Worm (Caenorhabditis elegans) whole organism, young adult: Measurements from ENCODE around the gene srbc-21.
A peak's percentile ranks its signal among the peaks of the same experiment; 100 is the strongest.
"Not testable (repeated sequence)": the region's sequence is repeated elsewhere in the genome, so short reads cannot be mapped to it uniquely, and the experiment has no call there.

Experiments
- C17E4.6 ChIP-seq: fragments of 200-800 bp; sonication (Bioruptor generic); IDR thresholded peaks from 2 replicates; pipeline ENCODE4 v1.3.6; 2022; ENCODE audit warnings: missing genetic modification reagents, missing genetic modification characterization, missing compliant biosample characterization
- F10E7.11 ChIP-seq: sonication (generic microtip); optimal IDR thresholded peaks from 2 replicates; lab custom pipeline; 2017; ENCODE audit warnings: mild to moderate bottlenecking, missing genetic modification characterization, moderate library complexity, missing compliant biosample characterization
- F52B5.7 ChIP-seq: sonication (generic microtip); optimal IDR thresholded peaks from 2 replicates; lab custom pipeline; 2016; ENCODE audit warnings: mild to moderate bottlenecking, missing genetic modification characterization, missing compliant biosample characterization
- F57C9.4 ChIP-seq: sonication (generic microtip); optimal IDR thresholded peaks from 2 replicates; lab custom pipeline; 2017; ENCODE audit warnings: mild to moderate bottlenecking, missing genetic modification characterization, missing compliant biosample characterization
- T07F8.4 ChIP-seq: sonication (generic microtip); optimal IDR thresholded peaks from 2 replicates; lab custom pipeline; 2016; ENCODE audit warnings: mild to moderate bottlenecking, missing genetic modification characterization, moderate library complexity, missing compliant biosample characterization
- Y53G8AR.9 ChIP-seq: fragments of 200-800 bp; sonication (Bioruptor generic); conservative IDR thresholded peaks from 2 replicates; pipeline ENCODE4 v1.3.6; 2022; ENCODE audit warnings: missing genetic modification reagents, missing genetic modification characterization, missing compliant biosample characterization
- Y67H2A.10 ChIP-seq: fragments of 200-800 bp; sonication (Bioruptor generic); conservative IDR thresholded peaks from 2 replicates; pipeline ENCODE4 v1.3.6; 2022; ENCODE audit warnings: missing genetic modification reagents, missing genetic modification characterization, missing compliant biosample characterization
- aptf-2 ChIP-seq: fragments of 200-800 bp; sonication (Bioruptor generic); conservative IDR thresholded peaks from 2 replicates; pipeline ENCODE4 v1.3.6; 2022; ENCODE audit warnings: missing genetic modification reagents, missing genetic modification characterization, missing compliant biosample characterization
- attf-3 ChIP-seq: fragments of 200-800 bp; sonication (Bioruptor generic); conservative IDR thresholded peaks from 2 replicates; pipeline ENCODE4 v1.3.6; 2022; ENCODE audit warnings: missing genetic modification reagents, missing genetic modification characterization, missing compliant biosample characterization
- ccch-3 ChIP-seq: fragments of 200-800 bp; sonication (Bioruptor generic); optimal IDR thresholded peaks from 2 replicates; lab custom pipeline; 2018; ENCODE audit warnings: mild to moderate bottlenecking, missing genetic modification characterization, missing compliant biosample characterization
- ceh-40 ChIP-seq: fragments of 200-800 bp; sonication (Bioruptor generic); IDR thresholded peaks from 2 replicates; pipeline ENCODE4 v1.3.6; 2022; ENCODE audit warnings: missing genetic modification characterization, missing compliant biosample characterization
- ceh-91 ChIP-seq: fragments of 200-800 bp; sonication (Bioruptor generic); IDR thresholded peaks from 2 replicates; pipeline ENCODE4 v1.3.6; 2022; ENCODE audit warnings: missing genetic modification reagents, missing genetic modification characterization, missing compliant biosample characterization
- die-1 ChIP-seq: sonication (generic microtip); optimal IDR thresholded peaks from 2 replicates; lab custom pipeline; 2016; ENCODE audit warnings: missing genotype, mild to moderate bottlenecking, missing genetic modification characterization, missing compliant biosample characterization
- dox-1 ChIP-seq: fragments of 200-800 bp; sonication (Bioruptor generic); IDR thresholded peaks from 2 replicates; pipeline ENCODE4 v1.3.6; 2022; ENCODE audit warnings: missing genetic modification reagents, missing genetic modification characterization, missing compliant biosample characterization
- egl-18 ChIP-seq: fragments of 200-800 bp; sonication (Bioruptor generic); IDR thresholded peaks from 2 replicates; pipeline ENCODE4 v1.3.6; 2022; ENCODE audit warnings: missing genetic modification reagents, missing genetic modification characterization, missing compliant biosample characterization
- ekl-4 ChIP-seq: fragments of 200-800 bp; sonication (Bioruptor generic); IDR thresholded peaks from 2 replicates; pipeline ENCODE4 v1.3.6; 2022; ENCODE audit warnings: missing genetic modification reagents, missing genetic modification characterization, missing compliant biosample characterization
- ets-4 ChIP-seq: fragments of 200-800 bp; sonication (Bioruptor generic); optimal IDR thresholded peaks from 2 replicates; lab custom pipeline; 2018; ENCODE audit warnings: mild to moderate bottlenecking, missing genetic modification characterization, missing compliant biosample characterization
- hmg-1.2 ChIP-seq: fragments of 200-800 bp; sonication (Bioruptor generic); IDR thresholded peaks from 2 replicates; pipeline ENCODE4 v1.3.6; 2022; ENCODE audit warnings: missing genetic modification reagents, missing genetic modification characterization, missing compliant biosample characterization
- lag-1 ChIP-seq: fragments of 200-800 bp; sonication (Bioruptor generic); IDR thresholded peaks from 2 replicates; pipeline ENCODE4 v1.3.6; 2022; ENCODE audit warnings: missing genetic modification reagents, missing genetic modification characterization, missing compliant biosample characterization
- lin-35 ChIP-seq, 3 experiments: fragments of 150-350 bp in 2 of 3; sonication (generic microtip) in 1 of 3; optimal IDR thresholded peaks; 2 replicates each; lab custom pipeline; 2014 to 2018; ENCODE audit warnings: missing biosample characterization in 3 of 3, missing genetic modification characterization in 3 of 3, missing genetic modification reagents in 3 of 3
- lin-40 ChIP-seq: sonication (generic microtip); optimal IDR thresholded peaks from 2 replicates; lab custom pipeline; 2016; ENCODE audit warnings: missing genetic modification characterization, mild to moderate bottlenecking, missing compliant biosample characterization, missing genotype, missing genetic modification reagents
- mcd-1 ChIP-seq: fragments of 200-800 bp; sonication (Bioruptor generic); IDR thresholded peaks from 2 replicates; pipeline ENCODE4 v1.3.6; 2022; ENCODE audit warnings: missing genetic modification reagents, missing genetic modification characterization, missing compliant biosample characterization
- mes-4 ChIP-seq: sonication (generic microtip); optimal IDR thresholded peaks from 2 replicates; lab custom pipeline; 2016; ENCODE audit warnings: missing genotype, missing genetic modification characterization, missing compliant biosample characterization
- nfya-2 ChIP-seq: fragments of 200-800 bp; sonication (Bioruptor generic); IDR thresholded peaks from 2 replicates; pipeline ENCODE4 v1.3.6; 2022; ENCODE audit warnings: missing genetic modification reagents, missing genetic modification characterization, missing compliant biosample characterization
- nhr-80 ChIP-seq: sonication (generic microtip); optimal IDR thresholded peaks from 2 replicates; lab custom pipeline; 2016; ENCODE audit warnings: missing genetic modification characterization, missing compliant biosample characterization
- pbrm-1 ChIP-seq: fragments of 200-800 bp; sonication (Bioruptor generic); IDR thresholded peaks from 2 replicates; pipeline ENCODE4 v1.3.6; 2022; ENCODE audit warnings: missing genetic modification reagents, missing genetic modification characterization, missing compliant biosample characterization
- snpc-4 ChIP-seq, 5 experiments: fragments of 150-350 bp in 1 of 5; sonication (generic microtip) in 4 of 5; optimal IDR thresholded peaks; 2 replicates each; lab custom pipeline; 2014 to 2018; ENCODE audit warnings: missing genetic modification characterization in 5 of 5, missing biosample characterization in 3 of 5, antibody characterized with exemption in 2 of 5, mild to moderate bottlenecking in 2 of 5, missing compliant biosample characterization in 2 of 5, missing genotype in 2 of 5, moderate library complexity in 2 of 5, missing genetic modification reagents in 1 of 5
- xnd-1 ChIP-seq: sonication (generic microtip); optimal IDR thresholded peaks from 2 replicates; lab custom pipeline; 2016; ENCODE audit warnings: missing genotype, missing genetic modification reagents, missing genetic modification characterization, missing compliant biosample characterization

srbc-21 gene

DNA sequence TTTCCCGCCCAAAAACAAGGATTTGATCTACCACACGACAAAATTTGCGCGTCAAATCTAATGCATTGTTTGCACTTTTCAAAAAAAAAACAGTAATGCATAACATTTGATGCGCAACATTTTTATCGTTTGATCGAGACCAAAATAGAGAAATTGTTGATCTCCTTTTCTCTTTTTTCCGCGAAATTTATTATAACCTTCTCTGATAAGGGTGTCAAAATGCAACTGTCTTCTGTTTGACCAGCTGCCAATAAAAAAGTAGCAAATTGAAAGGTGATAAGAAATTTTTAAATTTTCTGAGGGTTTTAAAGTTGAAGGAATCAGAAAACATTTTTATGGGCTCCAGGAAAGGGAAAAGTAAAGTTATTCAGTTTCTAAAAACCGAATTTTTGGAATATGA lies 18.3 kb upstream of the srbc-21 start:
- TF ChIP-seq nhr-80 (tag; lab: Kevin White, UChicago) (peak; percentile 53), ccch-3 (GFP tag; lab: Kevin White, UChicago) (no peak)

DNA sequence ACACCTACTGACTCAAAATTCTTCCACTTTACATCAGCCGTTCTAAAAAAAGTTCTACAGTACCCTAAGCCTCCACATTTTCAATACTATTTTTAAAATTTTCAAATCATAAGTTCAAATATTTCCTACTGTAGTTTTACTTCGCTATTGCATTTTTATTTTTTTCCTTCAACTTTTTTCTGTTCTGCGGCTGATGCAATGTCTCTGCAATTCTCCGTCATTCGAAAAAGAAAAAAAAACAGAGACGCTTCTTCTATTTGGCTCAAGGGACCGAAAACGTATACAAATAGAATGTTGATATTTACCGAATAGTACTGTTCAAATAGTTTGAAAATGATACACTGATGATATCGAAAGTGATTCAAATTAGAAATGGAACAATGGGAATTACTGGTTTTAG lies 17.0 kb upstream of the srbc-21 start:
- TF ChIP-seq F52B5.7 (tag; lab: Kevin White, UChicago): no peak
- TF ChIP-seq egl-18: no peak
- no peak for TF ChIP-seq die-1 (tag; lab: Kevin White, UChicago)
- no peak for TF ChIP-seq attf-3 (GFP tag; lab: Robert Waterston, UW)
- TF ChIP-seq C17E4.6 (GFP tag; lab: Robert Waterston, UW): no peak
- TF ChIP-seq mes-4 (tag; lab: Kevin White, UChicago): no peak
- TF ChIP-seq, all 124 proteins: peak for 0

DNA sequence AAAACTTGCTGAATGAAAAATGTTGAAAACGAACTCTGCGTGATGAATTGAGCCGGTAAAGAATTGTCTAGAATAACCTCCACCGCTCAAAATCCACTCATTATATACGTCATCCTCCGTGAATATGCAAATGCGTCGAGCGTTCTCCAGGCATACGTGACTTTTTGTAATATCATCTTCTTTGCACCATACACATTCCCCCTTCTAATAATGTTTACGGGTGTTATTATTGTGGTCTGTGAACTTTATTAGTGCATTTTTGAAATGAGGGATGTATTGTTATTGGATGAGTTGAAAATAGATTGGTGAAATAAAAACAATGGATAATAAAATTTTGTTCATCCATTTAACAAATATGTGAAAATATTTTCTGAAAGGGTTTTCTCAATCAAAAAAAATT lies 15.4 kb upstream of the srbc-21 start, which contains the start of gene F22F7.7:
F22F7.7 (minus strand) TSS at position 125 of the 400 bp plus-strand sequence.
- TF ChIP-seq ceh-91 (no peak), nfya-2 (no peak), die-1 (tag; lab: Kevin White, UChicago) (no peak), Y67H2A.10 (GFP tag; lab: Robert Waterston, UW) (no peak), ceh-40 (GFP tag; lab: Robert Waterston, UW) (no peak), F57C9.4 (tag; lab: Kevin White, UChicago) (no peak), Y53G8AR.9 (GFP tag; lab: Robert Waterston, UW) (no peak), dox-1 (GFP tag; lab: Robert Waterston, UW) (no peak), ets-4 (no peak), xnd-1 (no peak), F10E7.11 (tag; lab: Kevin White, UChicago) (no peak), mcd-1 (GFP tag; lab: Robert Waterston, UW) (no peak), egl-18 (no peak), aptf-2 (no peak), lin-40 (tag; lab: Kevin White, UChicago) (no peak), pbrm-1 (GFP tag; lab: Robert Waterston, UW) (no peak), lag-1 (GFP tag; lab: Robert Waterston, UW) (no peak), hmg-1.2 (no peak)

DNA sequence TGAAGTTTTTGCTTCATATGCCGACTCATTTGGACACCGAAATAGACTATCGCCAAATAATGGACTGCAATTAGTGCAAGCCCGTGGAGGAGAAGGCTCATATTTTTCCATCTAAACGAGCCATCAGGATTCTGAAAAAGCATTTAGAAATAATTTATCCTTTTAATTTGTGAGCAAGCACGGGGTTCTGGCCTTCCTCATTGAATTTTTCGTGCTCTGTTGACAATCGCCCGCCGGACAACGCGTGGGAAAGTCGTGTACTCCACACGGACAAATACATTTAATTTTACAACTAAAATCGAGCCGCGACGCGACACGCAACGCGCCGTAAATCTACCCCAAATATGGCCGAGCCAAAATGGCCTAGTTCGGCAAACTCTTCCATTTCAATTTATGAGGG lies 10.9 kb upstream of the srbc-21 start, which contains the start of gene F22F7.12:
F22F7.12 (minus strand) TSS at position 101 of the 400 bp plus-strand sequence.
- not testable (repeated sequence) for TF ChIP-seq ekl-4 (GFP tag; lab: Robert Waterston, UW); attf-3 (GFP tag; lab: Robert Waterston, UW); T07F8.4 (tag; lab: Kevin White, UChicago)

- TF ChIP-seq T07F8.4 (tag; lab: Kevin White, UChicago) (no peak), snpc-4 (GFP tag; optimal IDR thresholded peaks at IDR 0.05; lab: Kevin White, UChicago) (no peak), snpc-4 (tag; optimal IDR thresholded peaks at IDR 0.05; lab: Kevin White, UChicago) (no peak)
These were observed 9.3 kb upstream of the srbc-21 start, which contains the start of gene str-52 for ce11 chrV:2146044-2146443. Gene str-52, minus strand, starts transcription at chrV:2146144.

ce11 chrV:2146795-2147194 lies 8.5 kb upstream of the srbc-21 start, which contains the start of gene srbc-20:
Gene srbc-20, plus strand, starts transcription at chrV:2147095.
- no peak for TF ChIP-seq die-1 (tag; lab: Kevin White, UChicago)
- TF ChIP-seq mes-4 (tag; lab: Kevin White, UChicago): no peak
- TF ChIP-seq lin-35 (GFP tag; optimal IDR thresholded peaks at IDR 0.05; lab: Kevin White, UChicago): no peak
